Fruit fly (Drosophila melanogaster): ENCODE results near the gene Adck5.

Adck5 gene

dm6 chr3L:11204852-11205251, 35.2 kb downstream of the Adck5 start:
- no peak for TF ChIP-seq sv (GFP tag; optimal IDR thresholded peaks at IDR 0.05)
- TF ChIP-seq foxo (GFP tag; optimal IDR thresholded peaks at IDR 0.05), result no peak
- no peak for TF ChIP-seq OdsH (GFP tag; optimal IDR thresholded peaks at IDR 0.05)
- no peak for TF ChIP-seq rgr (GFP tag; optimal IDR thresholded peaks at IDR 0.05)
- TF ChIP-seq pan (optimal IDR thresholded peaks at IDR 0.05), result no peak
- TF ChIP-seq fru (GFP tag; optimal IDR thresholded peaks at IDR 0.05), result no peak
- no peak for TF ChIP-seq woc (GFP tag; optimal IDR thresholded peaks at IDR 0.05)
- no peak for TF ChIP-seq ey (GFP tag; optimal IDR thresholded peaks at IDR 0.05)
- TF ChIP-seq CrebA (GFP tag; optimal IDR thresholded peaks at IDR 0.05; ENCODE audit: borderline replicate concordance), result no peak
- no peak for TF ChIP-seq Mio (GFP tag; optimal IDR thresholded peaks at IDR 0.05)
- no peak for TF ChIP-seq dl (GFP tag; optimal IDR thresholded peaks at IDR 0.05; ENCODE audit: insufficient read depth in 1 of 2, partially characterized antibody in 2 of 2)
- TF ChIP-seq Hnf4 (GFP tag; optimal IDR thresholded peaks at IDR 0.05), result no peak
- no peak for TF ChIP-seq h (GFP tag; optimal IDR thresholded peaks at IDR 0.05)
- no peak for TF ChIP-seq Dif (GFP tag; optimal IDR thresholded peaks at IDR 0.05; ENCODE audit: partially characterized antibody)
- TF ChIP-seq HLH106 (tag; optimal IDR thresholded peaks at IDR 0.05), result no peak
- no peak for TF ChIP-seq Dfd (GFP tag; optimal IDR thresholded peaks at IDR 0.05)
- TF ChIP-seq Hr83 (GFP tag; optimal IDR thresholded peaks at IDR 0.05; ENCODE audit: poor library complexity, severe bottlenecking), result no peak
- no peak for TF ChIP-seq Jra (GFP tag; optimal IDR thresholded peaks at IDR 0.05)
- no peak for TF ChIP-seq CG9705 (GFP tag; optimal IDR thresholded peaks at IDR 0.05)
- no peak for TF ChIP-seq CG32264 (GFP tag; optimal IDR thresholded peaks at IDR 0.05)

- TF ChIP-seq Hnf4 (GFP tag; optimal IDR thresholded peaks at IDR 0.05) (peak; percentile 63), psq (GFP tag; optimal IDR thresholded peaks at IDR 0.05) (no peak), N (GFP tag; optimal IDR thresholded peaks at IDR 0.05) (peak; percentile 93), usp (GFP tag; optimal IDR thresholded peaks at IDR 0.05) (no peak), sage (GFP tag; optimal IDR thresholded peaks at IDR 0.05) (no peak), fru (GFP tag; optimal IDR thresholded peaks at IDR 0.05) (no peak), dsf (GFP tag; optimal IDR thresholded peaks at IDR 0.05; ENCODE audit: borderline replicate concordance) (no peak), rgr (GFP tag; optimal IDR thresholded peaks at IDR 0.05) (no peak), h (GFP tag; optimal IDR thresholded peaks at IDR 0.05) (peak; percentile 39), dl (GFP tag; optimal IDR thresholded peaks at IDR 0.05; ENCODE audit: insufficient read depth in 1 of 2, partially characterized antibody in 2 of 2) (no peak), OdsH (GFP tag; optimal IDR thresholded peaks at IDR 0.05) (no peak), Sp1 (GFP tag; optimal IDR thresholded peaks at IDR 0.05) (peak; percentile 15), Dfd (GFP tag; optimal IDR thresholded peaks at IDR 0.05) (no peak), tai (GFP tag; optimal IDR thresholded peaks at IDR 0.05) (no peak), Myc (optimal IDR thresholded peaks at IDR 0.05) (no peak), Mio (GFP tag; optimal IDR thresholded peaks at IDR 0.05) (no peak), CrebA (GFP tag; optimal IDR thresholded peaks at IDR 0.05; ENCODE audit: borderline replicate concordance) (no peak), Vsx2 (GFP tag; optimal IDR thresholded peaks at IDR 0.05; ENCODE audit: partially characterized antibody) (no peak), CG9705 (GFP tag; optimal IDR thresholded peaks at IDR 0.05) (no peak), Hr83 (GFP tag; optimal IDR thresholded peaks at IDR 0.05; ENCODE audit: poor library complexity, severe bottlenecking) (peak; percentile 21), jim (GFP tag; optimal IDR thresholded peaks at IDR 0.05) (no peak), Rel (GFP tag; optimal IDR thresholded peaks at IDR 0.05) (no peak), Rel (tag; optimal IDR thresholded peaks at IDR 0.05) (peak; percentile 96), pan (optimal IDR thresholded peaks at IDR 0.05) (no peak), lola (GFP tag; optimal IDR thresholded peaks at IDR 0.05) (no peak), ey (GFP tag; optimal IDR thresholded peaks at IDR 0.05) (no peak), brk (GFP tag; optimal IDR thresholded peaks at IDR 0.05) (no peak), sv (GFP tag; optimal IDR thresholded peaks at IDR 0.05) (peak; percentile 50), CG32264 (GFP tag; optimal IDR thresholded peaks at IDR 0.05) (no peak), Abd-B (GFP tag; optimal IDR thresholded peaks at IDR 0.05) (no peak), Jra (GFP tag; optimal IDR thresholded peaks at IDR 0.05) (no peak), dmrt93B (GFP tag; optimal IDR thresholded peaks at IDR 0.05) (no peak), br (GFP tag; optimal IDR thresholded peaks at IDR 0.05) (no peak), foxo (GFP tag; optimal IDR thresholded peaks at IDR 0.05) (peak in 1 of 2 experiments; percentile 22), HLH106 (tag; optimal IDR thresholded peaks at IDR 0.05) (peak; percentile 24), Dif (GFP tag; optimal IDR thresholded peaks at IDR 0.05; ENCODE audit: partially characterized antibody) (peak; percentile 35), Hr78 (GFP tag; optimal IDR thresholded peaks at IDR 0.05) (peak; percentile 44), woc (GFP tag; optimal IDR thresholded peaks at IDR 0.05) (peak; percentile 60), GATAd (GFP tag; optimal IDR thresholded peaks at IDR 0.05) (no peak)
Observed at dm6 chr3L:11205608-11206336, 36.2 kb downstream of the Adck5 start, which contains the start of gene Plod. Gene Plod (minus strand): TSS chr3L:11206016.
